Worm (Caenorhabditis elegans): ENCODE results near the gene npp-24.

ce11 chrII:5518055-5518454 is 12.4 kb downstream of the npp-24 start:
- no peak for TF ChIP-seq tlf-1 (GFP tag; optimal IDR thresholded peaks at IDR 0.05)
- TF ChIP-seq madf-8 (GFP tag; conservative IDR thresholded peaks at IDR 0.05) = no peak
- TF ChIP-seq unc-130 (GFP tag; optimal IDR thresholded peaks at IDR 0.05) = no peak
- no peak for TF ChIP-seq T26A5.8 (tag; optimal IDR thresholded peaks at IDR 0.05)
- no peak for TF ChIP-seq hmg-20 (GFP tag; IDR thresholded peaks at IDR 0.05)
- no peak for TF ChIP-seq mxl-1 (tag; optimal IDR thresholded peaks at IDR 0.05)
- TF ChIP-seq tbx-9 (tag; optimal IDR thresholded peaks at IDR 0.05; ENCODE audit: borderline replicate concordance) = no peak
